Worm (Caenorhabditis elegans) whole organism, L1 larva: Measurements from ENCODE around the gene scd-1.

Source experiments
- C34B4.2 ChIP-seq: sonication (generic microtip); optimal IDR thresholded peaks from 2 replicates; lab custom pipeline; 2017; ENCODE audit warnings: mild to moderate bottlenecking, missing genetic modification characterization, missing compliant biosample characterization
- Y116A8C.19 ChIP-seq: sonication (generic microtip); optimal IDR thresholded peaks from 2 replicates; lab custom pipeline; 2016; ENCODE audit warnings: missing compliant biosample characterization, missing genetic modification characterization, borderline replicate concordance
- blmp-1 ChIP-seq: fragments of 150-350 bp; optimal IDR thresholded peaks from 2 replicates; lab custom pipeline; 2014; ENCODE audit warnings: missing biosample characterization, missing genetic modification characterization
- ceh-8 ChIP-seq: fragments of 200-800 bp; sonication (Bioruptor generic); optimal IDR thresholded peaks from 2 replicates; lab custom pipeline; 2018; ENCODE audit warnings: mild to moderate bottlenecking, missing genetic modification characterization, moderate library complexity, missing compliant biosample characterization
- ceh-82 ChIP-seq, 3 experiments: fragments of 150-350 bp in 1 of 3; sonication (generic microtip) in 2 of 3; optimal IDR thresholded peaks; 2 replicates each; lab custom pipeline; 2014 to 2017; ENCODE audit warnings: missing biosample characterization in 3 of 3, missing genetic modification characterization in 3 of 3
- ceh-90 ChIP-seq: sonication (generic microtip); optimal IDR thresholded peaks from 2 replicates; lab custom pipeline; 2016; ENCODE audit warnings: missing genetic modification characterization, missing compliant biosample characterization
- dsc-1 ChIP-seq: sonication (generic microtip); optimal IDR thresholded peaks from 2 replicates; lab custom pipeline; 2016; ENCODE audit warnings: mild to moderate bottlenecking, missing genetic modification characterization, missing compliant biosample characterization
- efl-1 ChIP-seq, 4 experiments: fragments of 150-350 bp; optimal IDR thresholded peaks in 3 of 4; peaks in 1 of 4; 1 replicate in 1 of 4; 2 replicates in 3 of 4; lab custom pipeline; 2014; ENCODE audit warnings: missing biosample characterization in 2 of 4, missing genetic modification characterization in 2 of 4, missing genetic modification reagents in 2 of 4
- efl-3 ChIP-seq: fragments of 200-800 bp; sonication (Bioruptor generic); optimal IDR thresholded peaks from 2 replicates; lab custom pipeline; 2018; ENCODE audit warnings: mild to moderate bottlenecking, missing genetic modification characterization, missing compliant biosample characterization
- egl-13 ChIP-seq: sonication (generic microtip); optimal IDR thresholded peaks from 2 replicates; lab custom pipeline; 2016; ENCODE audit warnings: missing genotype, missing genetic modification reagents, missing genetic modification characterization, missing compliant biosample characterization
- egl-27 ChIP-seq, 2 experiments: fragments of 150-350 bp in 1 of 2; sonication (generic microtip); optimal IDR thresholded peaks; 3 replicates each; lab custom pipeline; 2017 to 2018; ENCODE audit warnings: missing biosample characterization in 2 of 2, missing genetic modification characterization in 2 of 2, missing genetic modification reagents in 2 of 2
- fkh-10 ChIP-seq: sonication (generic microtip); optimal IDR thresholded peaks from 2 replicates; lab custom pipeline; 2017; ENCODE audit warnings: missing biosample characterization, missing genetic modification reagents, missing genetic modification characterization
- fkh-4 ChIP-seq: sonication (generic microtip); optimal IDR thresholded peaks from 2 replicates; lab custom pipeline; 2016; ENCODE audit warnings: missing compliant biosample characterization, missing genetic modification characterization, borderline replicate concordance
- fkh-8 ChIP-seq: sonication (generic microtip); optimal IDR thresholded peaks from 2 replicates; lab custom pipeline; 2016; ENCODE audit warnings: mild to moderate bottlenecking, missing genetic modification characterization, missing compliant biosample characterization
- grh-1 ChIP-seq: fragments of 200-800 bp; sonication (Bioruptor generic); IDR thresholded peaks from 2 replicates; pipeline ENCODE4 v1.3.6; 2022; ENCODE audit warnings: missing genetic modification reagents, missing genetic modification characterization, missing compliant biosample characterization
- hpl-2 ChIP-seq: fragments of 150-350 bp; optimal IDR thresholded peaks from 2 replicates; lab custom pipeline; 2014; ENCODE audit warnings: missing biosample characterization, missing genetic modification reagents, missing genetic modification characterization
- isw-1 ChIP-seq: fragments of 200-800 bp; sonication (Bioruptor generic); IDR thresholded peaks from 2 replicates; pipeline ENCODE4 v1.3.6; 2022; ENCODE audit warnings: missing genetic modification characterization, missing compliant biosample characterization
- lin-13 ChIP-seq: fragments of 150-350 bp; optimal IDR thresholded peaks from 2 replicates; lab custom pipeline; 2014; ENCODE audit warnings: missing biosample characterization, missing genetic modification reagents, missing genetic modification characterization
- lin-14 ChIP-seq: fragments of 200-800 bp; sonication (Bioruptor generic); optimal IDR thresholded peaks from 2 replicates; lab custom pipeline; 2018; ENCODE audit warnings: mild to moderate bottlenecking, missing genetic modification characterization, moderate library complexity, missing compliant biosample characterization
- mep-1 ChIP-seq: fragments of 150-350 bp; optimal IDR thresholded peaks from 2 replicates; lab custom pipeline; 2014; ENCODE audit warnings: missing biosample characterization, missing genetic modification characterization
- nhr-12 ChIP-seq: sonication (generic microtip); optimal IDR thresholded peaks from 2 replicates; lab custom pipeline; 2017; ENCODE audit warnings: missing biosample characterization, missing genetic modification characterization
- nhr-19 ChIP-seq: fragments of 200-800 bp; sonication (Bioruptor generic); conservative IDR thresholded peaks from 2 replicates; pipeline ENCODE4 v1.3.6; 2022; ENCODE audit warnings: missing genetic modification characterization, missing compliant biosample characterization
- nhr-20 ChIP-seq: sonication (generic microtip); optimal IDR thresholded peaks from 2 replicates; lab custom pipeline; 2016; ENCODE audit warnings: mild to moderate bottlenecking, missing genetic modification characterization, missing compliant biosample characterization
- nhr-47 ChIP-seq: sonication (generic microtip); optimal IDR thresholded peaks from 2 replicates; lab custom pipeline; 2016; ENCODE audit warnings: mild to moderate bottlenecking, missing genetic modification characterization, moderate library complexity, missing compliant biosample characterization
- nhr-71 ChIP-seq: sonication (generic microtip); optimal IDR thresholded peaks from 2 replicates; lab custom pipeline; 2016; ENCODE audit warnings: mild to moderate bottlenecking, missing genetic modification characterization, moderate library complexity, missing compliant biosample characterization
- nhr-76 ChIP-seq: sonication (generic microtip); optimal IDR thresholded peaks from 2 replicates; lab custom pipeline; 2017; ENCODE audit warnings: missing biosample characterization, missing genetic modification characterization
- nhr-85 ChIP-seq: sonication (generic microtip); peaks from one replicate; lab custom pipeline; 2016; ENCODE audit warnings: missing genetic modification characterization, inconsistent platforms, missing compliant biosample characterization
- nhr-90 ChIP-seq: sonication (generic microtip); optimal IDR thresholded peaks from 2 replicates; lab custom pipeline; 2016; ENCODE audit warnings: mild to moderate bottlenecking, missing genetic modification characterization, missing compliant biosample characterization; ENCODE audit not compliant: poor library complexity
- pag-3 ChIP-seq: sonication (generic microtip); optimal IDR thresholded peaks from 2 replicates; lab custom pipeline; 2017; ENCODE audit warnings: missing genetic modification characterization, mild to moderate bottlenecking, missing compliant biosample characterization, antibody characterized with exemption, borderline replicate concordance; ENCODE audit not compliant: insufficient read depth
- pax-3 ChIP-seq: fragments of 200-800 bp; sonication (Bioruptor generic); optimal IDR thresholded peaks from 2 replicates; lab custom pipeline; 2018; ENCODE audit warnings: mild to moderate bottlenecking, missing genetic modification characterization, moderate library complexity, missing compliant biosample characterization
- pqm-1 ChIP-seq: sonication (generic microtip); optimal IDR thresholded peaks from 3 replicates; lab custom pipeline; 2017; ENCODE audit warnings: missing biosample characterization, missing genetic modification characterization
- rnt-1 ChIP-seq: sonication (generic microtip); optimal IDR thresholded peaks from 2 replicates; lab custom pipeline; 2016; ENCODE audit warnings: mild to moderate bottlenecking, missing genetic modification characterization, moderate library complexity, missing compliant biosample characterization
- snpc-4 ChIP-seq: fragments of 150-350 bp; optimal IDR thresholded peaks from 2 replicates; lab custom pipeline; 2014; ENCODE audit warnings: missing biosample characterization, missing genetic modification characterization
- snu-23 ChIP-seq: sonication (generic microtip); optimal IDR thresholded peaks from 2 replicates; lab custom pipeline; 2016; ENCODE audit warnings: missing genetic modification characterization, missing compliant biosample characterization
- sox-4 ChIP-seq: sonication (generic microtip); optimal IDR thresholded peaks from 2 replicates; lab custom pipeline; 2016; ENCODE audit warnings: missing genetic modification characterization, missing compliant biosample characterization
- swsn-7 ChIP-seq: sonication (generic microtip); optimal IDR thresholded peaks from 2 replicates; lab custom pipeline; 2016; ENCODE audit warnings: missing genetic modification characterization, missing compliant biosample characterization
- tbx-2 ChIP-seq: sonication (generic microtip); optimal IDR thresholded peaks from 2 replicates; lab custom pipeline; 2016; ENCODE audit warnings: missing genetic modification characterization, missing compliant biosample characterization
- unc-62 ChIP-seq: fragments of 150-350 bp; optimal IDR thresholded peaks from 2 replicates; lab custom pipeline; 2014; ENCODE audit warnings: missing biosample characterization, missing genetic modification reagents, missing genetic modification characterization
- unc-86 ChIP-seq: sonication (generic microtip); optimal IDR thresholded peaks from 2 replicates; lab custom pipeline; 2016; ENCODE audit warnings: missing genetic modification characterization, missing compliant biosample characterization
- xbp-1 ChIP-seq: sonication (generic microtip); optimal IDR thresholded peaks from 2 replicates; lab custom pipeline; 2016; ENCODE audit warnings: missing genetic modification characterization, missing compliant biosample characterization

The scd-1 gene

DNA sequence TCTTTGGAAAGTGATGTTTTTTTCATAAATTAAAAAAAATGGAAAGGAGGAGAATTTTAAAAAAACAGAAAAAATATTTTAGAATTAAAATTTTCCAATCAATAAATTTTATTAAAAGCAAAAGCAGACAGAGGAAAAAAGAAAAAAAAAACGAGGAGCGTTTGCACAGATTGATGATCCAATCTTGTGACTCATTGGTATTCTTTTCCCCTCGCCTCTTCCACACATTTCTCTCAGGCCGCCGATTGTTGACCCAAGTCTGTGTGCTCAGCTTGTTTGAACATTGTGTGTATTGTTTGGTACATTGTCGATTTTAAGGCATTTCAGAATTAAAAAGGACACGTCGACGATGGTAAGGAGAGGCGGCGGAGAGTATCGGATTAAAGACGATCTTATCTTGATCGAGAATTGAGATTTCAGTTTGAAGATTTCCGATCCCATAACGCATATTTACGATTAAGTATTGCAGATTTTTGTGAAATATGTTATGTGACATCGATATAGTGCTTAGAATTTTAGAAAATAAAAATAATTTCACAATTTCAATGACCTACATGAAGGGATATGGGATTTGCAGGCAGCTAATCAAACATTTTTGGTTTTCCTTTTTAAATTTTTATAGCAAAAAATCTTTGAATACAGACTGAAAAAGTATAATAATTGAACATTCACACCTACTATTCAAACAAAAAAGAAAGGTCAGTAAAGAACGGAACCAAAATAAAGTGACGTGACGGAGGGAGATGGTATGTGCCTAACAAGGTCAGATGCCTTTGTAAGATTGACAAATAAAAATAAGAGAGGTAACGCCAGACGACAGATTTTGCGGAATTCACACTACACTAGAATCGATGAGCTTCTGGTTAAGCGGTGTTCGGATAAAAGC lies 9.8 kb downstream of the scd-1 start (continued):
- TF ChIP-seq C34B4.2 (tag; lab: Kevin White, UChicago) = no peak
- no peak for TF ChIP-seq snpc-4
- TF ChIP-seq pax-3 (tag; lab: Kevin White, UChicago) = no peak
- no peak for TF ChIP-seq isw-1 (GFP tag; lab: Robert Waterston, UW)

DNA sequence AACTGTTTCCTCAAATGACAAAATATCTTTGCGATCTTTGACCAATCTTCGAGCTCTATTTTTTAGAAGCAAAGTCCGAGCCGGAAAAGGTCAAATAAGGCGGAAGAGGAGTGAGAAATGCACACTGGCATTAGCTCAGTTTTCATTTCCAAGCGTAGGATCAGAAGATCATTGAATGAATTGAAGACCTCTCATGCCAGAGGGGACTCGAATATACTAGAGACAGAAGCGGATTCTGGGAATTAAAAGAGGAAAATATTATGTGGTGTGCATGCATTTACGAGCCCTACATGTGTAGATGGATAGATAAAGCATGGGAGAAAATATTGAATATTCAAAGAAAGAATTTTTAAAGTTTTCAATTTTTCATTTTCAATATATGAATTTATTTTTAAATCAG lies 12.2 kb downstream of the scd-1 start:
- TF ChIP-seq swsn-7 (tag; lab: Kevin White, UChicago) (peak; percentile 18), nhr-71 (tag; lab: Kevin White, UChicago) (peak; percentile 51), nhr-76 (tag; lab: Kevin White, UChicago) (no peak), egl-13 (tag; lab: Kevin White, UChicago) (peak; percentile 79), snpc-4 (no peak), fkh-10 (GFP tag; lab: Kevin White, UChicago) (peak; percentile 29), fkh-8 (tag; lab: Kevin White, UChicago) (peak; percentile 76), nhr-12 (tag; lab: Kevin White, UChicago) (no peak), unc-86 (tag; lab: Kevin White, UChicago) (peak; percentile 77), ceh-82 (tag; optimal IDR thresholded peaks at IDR 0.05; lab: Kevin White, UChicago) (peak in 1 of 3 experiments; percentile 34), nhr-47 (tag; lab: Kevin White, UChicago) (peak; percentile 47), lin-14 (GFP tag; lab: Kevin White, UChicago) (peak; percentile 59), efl-1 (optimal IDR thresholded peaks at IDR 0.05; lab: Kevin White, UChicago) (no peak), efl-1 (GFP tag; optimal IDR thresholded peaks at IDR 0.05 in 1 of 2; lab: Kevin White, UChicago) (no peak), fkh-4 (tag; lab: Kevin White, UChicago) (no peak), xbp-1 (peak; percentile 3), tbx-2 (peak; percentile 8)

DNA sequence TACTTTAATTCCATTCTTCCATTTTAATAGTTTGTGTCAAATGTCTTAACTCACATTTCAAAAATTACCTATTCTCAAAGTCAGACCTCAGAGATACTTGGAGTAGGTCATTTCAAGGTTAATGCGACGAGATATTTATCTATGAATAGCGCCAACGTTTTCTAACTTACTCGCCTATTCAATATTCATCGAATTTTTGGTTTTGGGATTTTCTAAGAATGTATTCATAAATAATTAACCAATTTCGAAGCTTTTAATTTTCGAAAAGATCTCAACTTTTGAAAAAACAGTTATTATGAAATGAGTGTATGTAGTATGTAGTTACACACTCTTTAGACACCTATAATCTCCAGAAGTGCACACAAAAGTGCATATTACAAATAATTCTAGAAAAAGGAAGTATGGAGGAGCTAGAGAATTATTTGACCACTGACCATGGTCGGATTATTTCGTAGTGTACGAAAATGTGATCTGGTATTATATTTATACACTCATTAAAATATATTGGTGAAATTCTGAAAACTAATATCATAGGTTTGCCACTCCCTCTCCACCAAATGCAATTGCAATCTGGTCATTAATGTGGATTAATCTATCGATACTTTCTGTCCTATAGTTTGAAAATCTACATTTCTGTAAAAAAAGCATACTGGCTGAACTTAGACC lies 13.0 kb downstream of the scd-1 start:
- TF ChIP-seq unc-86 (tag; lab: Kevin White, UChicago) (peak; percentile 51), nhr-71 (tag; lab: Kevin White, UChicago) (peak; percentile 22), egl-27 (tag; optimal IDR thresholded peaks at IDR 0.05; lab: Kevin White, UChicago) (no peak), ceh-8 (GFP tag; lab: Kevin White, UChicago) (no peak), dsc-1 (tag; lab: Kevin White, UChicago) (peak; percentile 74), grh-1 (no peak), mep-1 (tag; lab: Kevin White, UChicago) (peak; percentile 13), tbx-2 (no peak), pag-3 (tag; lab: Kevin White, UChicago) (no peak), efl-1 (optimal IDR thresholded peaks at IDR 0.05; lab: Kevin White, UChicago) (no peak), efl-1 (GFP tag; optimal IDR thresholded peaks at IDR 0.05 in 1 of 2; lab: Kevin White, UChicago) (peak in 1 of 2 experiments; percentile 25), blmp-1 (tag; lab: Kevin White, UChicago) (no peak), lin-14 (GFP tag; lab: Kevin White, UChicago) (peak; percentile 4), sox-4 (tag; lab: Kevin White, UChicago) (no peak), lin-13 (GFP tag; lab: Kevin White, UChicago) (no peak)
- TF ChIP-seq, all 84 proteins: peak for 6

DNA sequence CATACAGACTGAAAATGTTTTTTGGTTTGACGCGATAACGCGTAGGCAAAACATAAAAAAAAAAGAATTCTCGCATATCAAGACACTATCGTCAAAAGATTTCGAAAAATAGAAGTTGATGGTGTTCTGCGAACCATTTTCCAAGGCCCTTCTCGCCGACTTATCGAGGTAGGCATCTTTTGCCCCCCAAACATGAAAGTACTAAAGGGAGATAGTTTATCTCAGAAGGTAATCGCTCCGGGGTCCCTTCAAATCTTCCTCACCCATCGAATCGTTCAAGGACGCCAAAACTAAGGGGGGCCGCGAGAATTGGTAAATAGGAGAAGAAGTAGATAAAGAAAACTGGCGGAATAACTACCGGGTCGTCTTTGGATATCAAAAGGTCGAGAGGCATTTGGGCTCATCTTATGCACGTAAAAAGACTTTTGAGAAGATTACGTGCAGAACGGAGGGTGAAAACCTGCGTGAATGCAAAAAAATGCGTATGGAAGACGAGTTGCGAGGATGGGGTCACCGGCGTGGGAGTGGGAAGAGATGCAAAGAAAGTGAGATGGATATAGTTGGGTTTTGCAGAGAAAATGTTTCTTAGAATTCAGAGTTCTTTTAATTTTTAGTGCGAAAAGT lies 14.1 kb downstream of the scd-1 start:
- TF ChIP-seq pqm-1 (tag; lab: Kevin White, UChicago) = no peak
- no peak for TF ChIP-seq fkh-10 (GFP tag; lab: Kevin White, UChicago)
- TF ChIP-seq egl-13 (tag; lab: Kevin White, UChicago) = peak; percentile 45
- TF ChIP-seq efl-3 (GFP tag; lab: Kevin White, UChicago) = peak; percentile 45
- TF ChIP-seq nhr-90 = peak; percentile 47
- peak; percentile 25 for TF ChIP-seq rnt-1 (tag; lab: Kevin White, UChicago)
- peak; percentile 11 for TF ChIP-seq snu-23
- peak; percentile 97 for TF ChIP-seq nhr-85 (tag; lab: Kevin White, UChicago)
- no peak for TF ChIP-seq ceh-90 (tag; lab: Kevin White, UChicago)
- peak; percentile 74 for TF ChIP-seq lin-14 (GFP tag; lab: Kevin White, UChicago)
- peak; percentile 50 for TF ChIP-seq nhr-20 (tag; lab: Kevin White, UChicago)
- no peak for TF ChIP-seq Y116A8C.19
- TF ChIP-seq unc-62 (GFP tag; lab: Kevin White, UChicago) = no peak
- TF ChIP-seq fkh-8 (tag; lab: Kevin White, UChicago) = peak; percentile 20
- TF ChIP-seq nhr-71 (tag; lab: Kevin White, UChicago) = peak; percentile 11
- peak; percentile 17; the same call in 1 of the 2 replicates for TF ChIP-seq nhr-19 (GFP tag; lab: Robert Waterston, UW)
- no peak for TF ChIP-seq grh-1
- no peak for TF ChIP-seq hpl-2 (GFP tag; lab: Kevin White, UChicago)
